Worm (Caenorhabditis elegans) whole organism, L3 larva: Measurements from ENCODE around the gene ZK616.8.
"Not testable (repeated sequence)": the region's sequence is repeated elsewhere in the genome, so short reads cannot be mapped to it uniquely, and the experiment has no call there.

Experiments
- R02D3.7 ChIP-seq: fragments of 150-350 bp; optimal IDR thresholded peaks from 2 replicates; lab custom pipeline; 2014; ENCODE audit warnings: missing biosample characterization, missing genetic modification characterization
- aly-2 ChIP-seq: fragments of 150-350 bp; optimal IDR thresholded peaks from 2 replicates; lab custom pipeline; 2014; ENCODE audit warnings: missing biosample characterization, missing genetic modification characterization
- ama-1 ChIP-seq: fragments of 150-350 bp; optimal IDR thresholded peaks from 2 replicates; lab custom pipeline; 2018
- ceh-16 ChIP-seq: sonication (generic microtip); optimal IDR thresholded peaks from 2 replicates; lab custom pipeline; 2017; ENCODE audit warnings: missing biosample characterization, missing genetic modification characterization
- ceh-28 ChIP-seq: fragments of 150-350 bp; optimal IDR thresholded peaks from 2 replicates; lab custom pipeline; 2014; ENCODE audit warnings: missing biosample characterization, missing genetic modification reagents, missing genetic modification characterization
- ceh-82 ChIP-seq: fragments of 150-350 bp; optimal IDR thresholded peaks from 2 replicates; lab custom pipeline; 2014; ENCODE audit warnings: missing biosample characterization, missing genetic modification characterization
- daf-12 ChIP-seq: fragments of 150-350 bp; optimal IDR thresholded peaks from 2 replicates; lab custom pipeline; 2014; ENCODE audit warnings: missing biosample characterization, missing genetic modification reagents, missing genetic modification characterization
- egl-27 ChIP-seq: sonication (generic microtip); optimal IDR thresholded peaks from 4 replicates; lab custom pipeline; 2017; ENCODE audit warnings: missing biosample characterization, missing genetic modification reagents, missing genetic modification characterization
- elt-1 ChIP-seq: fragments of 150-350 bp; optimal IDR thresholded peaks from 2 replicates; lab custom pipeline; 2014; ENCODE audit warnings: missing biosample characterization, missing genetic modification characterization
- elt-2 ChIP-seq: sonication (generic microtip); optimal IDR thresholded peaks from 2 replicates; lab custom pipeline; 2016; ENCODE audit warnings: missing genetic modification reagents, mild to moderate bottlenecking, missing genetic modification characterization, missing compliant biosample characterization
- elt-3 ChIP-seq, 3 experiments: fragments of 150-350 bp in 1 of 3; sonication (generic microtip) in 2 of 3; optimal IDR thresholded peaks; 2 replicates in 2 of 3; 4 replicates in 1 of 3; lab custom pipeline; 2014 to 2017; ENCODE audit warnings: missing biosample characterization in 3 of 3, missing genetic modification characterization in 3 of 3
- eor-1 ChIP-seq, 2 experiments: fragments of 150-350 bp; optimal IDR thresholded peaks; 2 replicates each; lab custom pipeline; 2014 to 2018; ENCODE audit warnings: missing biosample characterization in 2 of 2, missing genetic modification characterization in 2 of 2
- fkh-10 ChIP-seq: sonication (generic microtip); optimal IDR thresholded peaks from 2 replicates; lab custom pipeline; 2017; ENCODE audit warnings: missing biosample characterization, missing genetic modification reagents, missing genetic modification characterization
- fkh-2 ChIP-seq: fragments of 150-350 bp; optimal IDR thresholded peaks from 2 replicates; lab custom pipeline; 2014; ENCODE audit warnings: missing biosample characterization, missing genetic modification reagents, missing genetic modification characterization
- hmg-11 ChIP-seq: sonication (generic microtip); optimal IDR thresholded peaks from 2 replicates; lab custom pipeline; 2016; ENCODE audit warnings: missing genetic modification characterization, missing compliant biosample characterization
- lin-15B ChIP-seq: fragments of 150-350 bp; optimal IDR thresholded peaks from 2 replicates; lab custom pipeline; 2014; ENCODE audit warnings: missing biosample characterization, missing genetic modification characterization
- lin-39 ChIP-seq: fragments of 150-350 bp; optimal IDR thresholded peaks from 2 replicates; lab custom pipeline; 2018; ENCODE audit warnings: missing biosample characterization, missing genetic modification reagents, missing genetic modification characterization
- lsy-12 ChIP-seq: sonication (generic microtip); optimal IDR thresholded peaks from 2 replicates; lab custom pipeline; 2016; ENCODE audit warnings: mild to moderate bottlenecking, missing genetic modification characterization, missing compliant biosample characterization
- mdl-1 ChIP-seq: fragments of 150-350 bp; optimal IDR thresholded peaks from 2 replicates; lab custom pipeline; 2014; ENCODE audit warnings: missing biosample characterization, missing genetic modification characterization
- nhr-11 ChIP-seq: fragments of 150-350 bp; optimal IDR thresholded peaks from 2 replicates; lab custom pipeline; 2014; ENCODE audit warnings: missing biosample characterization, missing genetic modification characterization
- nhr-25 ChIP-seq: sonication (generic microtip); optimal IDR thresholded peaks from 2 replicates; lab custom pipeline; 2017; ENCODE audit warnings: missing biosample characterization, missing genetic modification characterization
- nhr-28 ChIP-seq: fragments of 150-350 bp; optimal IDR thresholded peaks from 2 replicates; lab custom pipeline; 2014; ENCODE audit warnings: missing biosample characterization, missing genetic modification characterization
- nhr-43 ChIP-seq: sonication (generic microtip); optimal IDR thresholded peaks from 2 replicates; lab custom pipeline; 2016; ENCODE audit warnings: mild to moderate bottlenecking, missing genetic modification characterization, missing compliant biosample characterization; ENCODE audit not compliant: poor library complexity, severe bottlenecking
- pqm-1 ChIP-seq: fragments of 150-350 bp; optimal IDR thresholded peaks from 2 replicates; lab custom pipeline; 2017; ENCODE audit warnings: missing biosample characterization, missing genetic modification characterization, inconsistent platforms
- sea-2 ChIP-seq: fragments of 150-350 bp; sonication (generic microtip); optimal IDR thresholded peaks from 4 replicates; lab custom pipeline; 2014; ENCODE audit warnings: missing biosample characterization, missing genetic modification reagents, missing genetic modification characterization
- skn-1 ChIP-seq: fragments of 150-350 bp; optimal IDR thresholded peaks from 2 replicates; lab custom pipeline; 2014; ENCODE audit warnings: missing biosample characterization, missing genetic modification characterization
- snpc-4 ChIP-seq: fragments of 150-350 bp; optimal IDR thresholded peaks from 2 replicates; lab custom pipeline; 2014; ENCODE audit warnings: missing biosample characterization, missing genetic modification characterization
- tbx-2 ChIP-seq: sonication (generic microtip); optimal IDR thresholded peaks from 2 replicates; lab custom pipeline; 2016; ENCODE audit warnings: mild to moderate bottlenecking, missing genetic modification characterization, missing compliant biosample characterization
- unc-62 ChIP-seq: fragments of 150-350 bp; sonication (generic microtip); optimal IDR thresholded peaks from 4 replicates; lab custom pipeline; 2014; ENCODE audit warnings: missing biosample characterization, missing genetic modification reagents, missing genetic modification characterization
- zag-1 ChIP-seq: fragments of 150-350 bp; optimal IDR thresholded peaks from 2 replicates; lab custom pipeline; 2014; ENCODE audit warnings: missing biosample characterization, missing genetic modification characterization

The ZK616.8 gene

ce11 chrIV:5411641-5412337 lies at the start of gene ZK616.8:
ZK616.8 (minus strand) TSS chrIV:5412193.
- TF ChIP-seq ceh-28 = peak; percentile 61
- no peak for TF ChIP-seq tbx-2 (tag; lab: Kevin White, UChicago)

- TF ChIP-seq elt-3 (tag; optimal IDR thresholded peaks at IDR 0.05; lab: Kevin White, UChicago); nhr-25 (tag; lab: Kevin White, UChicago); nhr-43: not testable (repeated sequence)
- TF ChIP-seq, all 47 proteins: peak for 0; not testable (repeated sequence) for 47
These were observed 44.0 kb upstream of the ZK616.8 start, which contains the start of gene Y4C6A.3 for ce11 chrIV:5455999-5456398. Y4C6A.3 (minus strand) TSS chrIV:5456099.

ce11 chrIV:5452667-5453066 lies 40.7 kb upstream of the ZK616.8 start, which contains the start of gene Y4C6A.4:
Y4C6A.4 (plus strand) TSS chrIV:5452967.
- TF ChIP-seq hmg-11 (tag; lab: Kevin White, UChicago) (no peak), fkh-10 (no peak), egl-27 (tag; lab: Kevin White, UChicago) (no peak), fkh-2 (tag; lab: Kevin White, UChicago) (no peak), zag-1 (tag; lab: Kevin White, UChicago) (no peak), daf-12 (tag; lab: Kevin White, UChicago) (no peak), nhr-11 (tag; lab: Kevin White, UChicago) (no peak), sea-2 (no peak)

- TF ChIP-seq nhr-25 (tag; lab: Kevin White, UChicago) = no peak
- TF ChIP-seq eor-1 (tag; optimal IDR thresholded peaks at IDR 0.05; lab: Kevin White, UChicago) = no peak
- no peak for TF ChIP-seq elt-1 (tag; lab: Kevin White, UChicago)
- TF ChIP-seq snpc-4 (tag; lab: Kevin White, UChicago) = no peak
- TF ChIP-seq nhr-11 (tag; lab: Kevin White, UChicago) = no peak
- TF ChIP-seq R02D3.7 (tag; lab: Kevin White, UChicago) = no peak
- TF ChIP-seq, all 47 proteins: peak for 0
These were observed 26.7 kb upstream of the ZK616.8 start, which contains the start of gene mgl-3 for ce11 chrIV:5438705-5439104. mgl-3 (plus strand) TSS chrIV:5439005.

ce11 chrIV:5419122-5419521 lies 7.1 kb upstream of the ZK616.8 start, which contains the start of gene ehn-3:
ehn-3 (minus strand) TSS chrIV:5419222.
- TF ChIP-seq nhr-43 = no peak
- TF ChIP-seq daf-12 (tag; lab: Kevin White, UChicago) = no peak
- TF ChIP-seq eor-1 (tag; optimal IDR thresholded peaks at IDR 0.05; lab: Kevin White, UChicago) = no peak
- no peak for TF ChIP-seq pqm-1 (tag; lab: Kevin White, UChicago)
- TF ChIP-seq ama-1 (lab: Kevin White, UChicago) = no peak
- no peak for TF ChIP-seq lin-39
- TF ChIP-seq mdl-1 (tag; lab: Kevin White, UChicago) = no peak
- TF ChIP-seq skn-1 (tag; lab: Kevin White, UChicago) = no peak
- TF ChIP-seq ceh-82 = no peak

ce11 chrIV:5415696-5416095 lies 3.7 kb upstream of the ZK616.8 start, which contains the start of gene spp-7:
spp-7 (minus strand) TSS chrIV:5415796.
- TF ChIP-seq lin-39 (no peak), egl-27 (tag; lab: Kevin White, UChicago) (no peak), lsy-12 (no peak)

ce11 chrIV:5411120-5411519 lies 873 bp downstream of the ZK616.8 start, which contains the start of gene ZK616.65:
ZK616.65 (minus strand) TSS chrIV:5411220.
- TF ChIP-seq nhr-28 (tag; lab: Kevin White, UChicago) = no peak
- TF ChIP-seq ceh-28 = no peak
- TF ChIP-seq snpc-4 (tag; lab: Kevin White, UChicago) = no peak
- no peak for TF ChIP-seq zag-1 (tag; lab: Kevin White, UChicago)
- TF ChIP-seq ceh-16 = no peak
- TF ChIP-seq nhr-43 = no peak
- TF ChIP-seq skn-1 (tag; lab: Kevin White, UChicago) = no peak
- no peak for TF ChIP-seq elt-2
- no peak for TF ChIP-seq aly-2 (tag; lab: Kevin White, UChicago)
- no peak for TF ChIP-seq unc-62 (GFP tag; lab: Kevin White, UChicago)
- no peak for TF ChIP-seq nhr-25 (tag; lab: Kevin White, UChicago)
- TF ChIP-seq lin-15B (tag; lab: Kevin White, UChicago) = no peak
- no peak for TF ChIP-seq eor-1 (tag; optimal IDR thresholded peaks at IDR 0.05; lab: Kevin White, UChicago)
- TF ChIP-seq hmg-11 (tag; lab: Kevin White, UChicago) = no peak
- TF ChIP-seq daf-12 (tag; lab: Kevin White, UChicago) = no peak
